Fruit fly (Drosophila melanogaster): Measurements from ENCODE around the gene CG6638.

Gene CG6638

DNA sequence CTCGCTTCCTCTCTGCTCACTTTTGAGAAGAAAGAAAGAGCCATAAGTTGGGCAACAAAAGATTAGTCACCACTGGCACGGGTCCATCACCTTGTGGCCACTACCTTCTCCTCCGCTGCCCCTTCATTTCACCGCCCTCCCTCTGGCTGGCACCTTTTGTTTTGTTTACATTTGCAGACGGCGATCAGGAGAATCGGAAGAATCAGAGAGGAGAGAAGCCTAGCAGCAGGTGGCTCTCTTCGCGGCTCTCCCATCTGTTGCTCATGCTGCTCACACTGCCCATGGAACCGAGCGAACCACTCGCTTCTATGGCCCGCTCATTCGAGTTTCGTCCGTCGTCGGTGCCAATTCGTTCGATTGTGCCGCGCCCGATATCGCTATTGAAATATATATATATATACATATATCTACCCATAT, 29.5 kb downstream of the CG6638 start (continued):
- TF ChIP-seq CG5245 (GFP tag; optimal IDR thresholded peaks at IDR 0.05) (no peak), dpn (GFP tag; optimal IDR thresholded peaks at IDR 0.05) (no peak), BEAF-32 (GFP tag; optimal IDR thresholded peaks at IDR 0.05) (no peak), CG4282 (GFP tag; optimal IDR thresholded peaks at IDR 0.05) (no peak), CG33557 (GFP tag; optimal IDR thresholded peaks at IDR 0.05) (no peak), CG12236 (GFP tag; optimal IDR thresholded peaks at IDR 0.05) (no peak), Bgb (GFP tag; IDR thresholded peaks at IDR 0.05; ENCODE audit: partially characterized antibody) (no peak; the same call in 1 of the 2 replicates), lov (optimal IDR thresholded peaks at IDR 0.05) (no peak), lov (GFP tag; IDR thresholded peaks at IDR 0.05) (no peak), CG2120 (GFP tag; optimal IDR thresholded peaks at IDR 0.05) (no peak), vvl (GFP tag; IDR thresholded peaks at IDR 0.05) (no peak; the same call in 1 of the 2 replicates), vnd (GFP tag; IDR thresholded peaks at IDR 0.05; ENCODE audit: partially characterized antibody) (no peak), insv (GFP tag; optimal IDR thresholded peaks at IDR 0.05) (no peak), zfh1 (GFP tag; IDR thresholded peaks at IDR 0.05) (no peak), CG7987 (GFP tag; optimal IDR thresholded peaks at IDR 0.05) (peak; percentile 22), CG7556 (GFP tag; optimal IDR thresholded peaks at IDR 0.05) (no peak), crc (GFP tag; optimal IDR thresholded peaks at IDR 0.05) (no peak), CG8089 (GFP tag; optimal IDR thresholded peaks at IDR 0.05) (no peak), CG17912 (GFP tag; optimal IDR thresholded peaks at IDR 0.05) (peak; percentile 37), Asciz (GFP tag; optimal IDR thresholded peaks at IDR 0.05) (no peak), Lim3 (GFP tag; IDR thresholded peaks at IDR 0.05) (no peak), Stat92E (GFP tag; optimal IDR thresholded peaks at IDR 0.05) (peak in 1 of 3 experiments; percentile 59), Eip74EF (GFP tag; optimal IDR thresholded peaks at IDR 0.05) (peak in 1 of 2 experiments; percentile 28), Kr (GFP tag; optimal IDR thresholded peaks at IDR 0.05) (no peak), PHDP (tag; optimal IDR thresholded peaks at IDR 0.05) (no peak), TFAM (GFP tag; optimal IDR thresholded peaks at IDR 0.05) (no peak), Mrtf (GFP tag; IDR thresholded peaks at IDR 0.05) (no peak), ro (GFP tag; IDR thresholded peaks at IDR 0.05) (no peak), pum (GFP tag; optimal IDR thresholded peaks at IDR 0.05) (no peak), abd-A (tag; optimal IDR thresholded peaks at IDR 0.05) (no peak), Rx (GFP tag; IDR thresholded peaks at IDR 0.05) (no peak), Tbp (GFP tag; optimal IDR thresholded peaks at IDR 0.05) (no peak), h (optimal IDR thresholded peaks at IDR 0.05) (no peak), CG17186 (GFP tag; optimal IDR thresholded peaks at IDR 0.05) (no peak), CG14710 (tag; optimal IDR thresholded peaks at IDR 0.05) (no peak), CG8944 (GFP tag; optimal IDR thresholded peaks at IDR 0.05) (no peak), Atf6 (GFP tag; IDR thresholded peaks at IDR 0.05) (no peak; the same call in 1 of the 2 replicates), CG34376 (GFP tag; optimal IDR thresholded peaks at IDR 0.05) (no peak), hb (GFP tag; IDR thresholded peaks at IDR 0.05; ENCODE audit: partially characterized antibody) (no peak), CG6175 (GFP tag; IDR thresholded peaks at IDR 0.05) (peak; percentile 59; the same call in 2 of the 3 replicates), CG1792 (GFP tag; optimal IDR thresholded peaks at IDR 0.05) (no peak), fd64A (GFP tag; optimal IDR thresholded peaks at IDR 0.05) (no peak), ham (GFP tag; IDR thresholded peaks at IDR 0.05) (no peak), Scr (GFP tag; IDR thresholded peaks at IDR 0.05; ENCODE audit: partially characterized antibody) (no peak), jing (GFP tag; optimal IDR thresholded peaks at IDR 0.05) (no peak), CG14965 (GFP tag; optimal IDR thresholded peaks at IDR 0.05; ENCODE audit: borderline replicate concordance) (no peak), esg (GFP tag; conservative IDR thresholded peaks at IDR 0.05) (no peak), CG11093 (GFP tag; IDR thresholded peaks at IDR 0.05) (no peak), disco-r (GFP tag; optimal IDR thresholded peaks at IDR 0.05) (no peak), ftz-f1 (GFP tag; optimal IDR thresholded peaks at IDR 0.05) (peak; percentile 85), her (GFP tag; optimal IDR thresholded peaks at IDR 0.05) (no peak), CG30403 (GFP tag; optimal IDR thresholded peaks at IDR 0.05) (no peak)
